Worm (Caenorhabditis elegans) whole organism, L2 larva: Measurements from ENCODE around the gene K09C6.10.

Experiments
- F13H6.1 ChIP-seq: sonication (generic microtip); optimal IDR thresholded peaks from 2 replicates; lab custom pipeline; 2016; ENCODE audit warnings: missing genetic modification characterization, missing compliant biosample characterization
- Y55F3AM.14 ChIP-seq: fragments of 200-800 bp; sonication (Bioruptor generic); optimal IDR thresholded peaks from 2 replicates; lab custom pipeline; 2018; ENCODE audit warnings: mild to moderate bottlenecking, missing genetic modification characterization, missing compliant biosample characterization
- ZK546.5 ChIP-seq: sonication (generic microtip); optimal IDR thresholded peaks from 2 replicates; lab custom pipeline; 2017; ENCODE audit warnings: missing biosample characterization, missing genetic modification characterization
- aly-2 ChIP-seq: fragments of 150-350 bp; optimal IDR thresholded peaks from 2 replicates; lab custom pipeline; 2014; ENCODE audit warnings: missing biosample characterization, missing genetic modification characterization
- ama-1 ChIP-seq: fragments of 150-350 bp; optimal IDR thresholded peaks from 2 replicates; lab custom pipeline; 2018; ENCODE audit warnings: inconsistent platforms
- ceh-16 ChIP-seq: fragments of 150-350 bp; optimal IDR thresholded peaks from 2 replicates; lab custom pipeline; 2014; ENCODE audit warnings: missing biosample characterization, missing genetic modification characterization
- crh-2 ChIP-seq: sonication (generic microtip); optimal IDR thresholded peaks from 2 replicates; lab custom pipeline; 2017; ENCODE audit warnings: missing biosample characterization, missing genetic modification characterization
- egl-27 ChIP-seq: sonication (generic microtip); optimal IDR thresholded peaks from 3 replicates; lab custom pipeline; 2017; ENCODE audit warnings: missing biosample characterization, missing genetic modification reagents, missing genetic modification characterization
- elt-1 ChIP-seq: fragments of 150-350 bp; optimal IDR thresholded peaks from 2 replicates; lab custom pipeline; 2014; ENCODE audit warnings: missing biosample characterization, missing genetic modification characterization
- elt-3 ChIP-seq: sonication (generic microtip); optimal IDR thresholded peaks from 2 replicates; lab custom pipeline; 2017; ENCODE audit warnings: missing biosample characterization, missing genetic modification characterization
- fos-1 ChIP-seq: fragments of 150-350 bp; optimal IDR thresholded peaks from 2 replicates; lab custom pipeline; 2014; ENCODE audit warnings: missing biosample characterization, missing genetic modification characterization
- lin-11 ChIP-seq: fragments of 150-350 bp; sonication (generic microtip); optimal IDR thresholded peaks from 2 replicates; lab custom pipeline; 2014; ENCODE audit warnings: missing biosample characterization, missing genetic modification characterization, inconsistent platforms, mixed read lengths
- lin-13 ChIP-seq: fragments of 150-350 bp; optimal IDR thresholded peaks from 2 replicates; lab custom pipeline; 2014; ENCODE audit warnings: missing biosample characterization, missing genetic modification reagents, missing genetic modification characterization
- lin-39 ChIP-seq: fragments of 150-350 bp; optimal IDR thresholded peaks from 2 replicates; lab custom pipeline; 2014; ENCODE audit warnings: missing biosample characterization, missing genetic modification reagents, missing genetic modification characterization
- lsy-2 ChIP-seq, 2 experiments: fragments of 150-350 bp in 1 of 2; sonication (generic microtip) in 1 of 2; optimal IDR thresholded peaks; 2 replicates each; lab custom pipeline; 2014 to 2017; ENCODE audit warnings: missing biosample characterization in 2 of 2, missing genetic modification characterization in 2 of 2
- mab-5 ChIP-seq: fragments of 150-350 bp; optimal IDR thresholded peaks from 2 replicates; lab custom pipeline; 2014; ENCODE audit warnings: missing biosample characterization, missing genetic modification characterization
- mdl-1 ChIP-seq, 2 experiments: fragments of 150-350 bp in 1 of 2; sonication (generic microtip) in 1 of 2; optimal IDR thresholded peaks; 2 replicates each; lab custom pipeline; 2017; ENCODE audit warnings: missing biosample characterization in 2 of 2, missing genetic modification characterization in 2 of 2
- nhr-10 ChIP-seq: sonication (generic microtip); optimal IDR thresholded peaks from 2 replicates; lab custom pipeline; 2017; ENCODE audit warnings: missing biosample characterization, missing genetic modification characterization
- nhr-12 ChIP-seq: fragments of 150-350 bp; optimal IDR thresholded peaks from 2 replicates; lab custom pipeline; 2014; ENCODE audit warnings: missing biosample characterization, missing genetic modification characterization
- nhr-129 ChIP-seq: fragments of 150-350 bp; optimal IDR thresholded peaks from 2 replicates; lab custom pipeline; 2014; ENCODE audit warnings: missing biosample characterization, missing genetic modification characterization
- nhr-21 ChIP-seq: fragments of 150-350 bp; optimal IDR thresholded peaks from 2 replicates; lab custom pipeline; 2014; ENCODE audit warnings: missing biosample characterization, missing genetic modification characterization
- nhr-23 ChIP-seq: fragments of 150-350 bp; optimal IDR thresholded peaks from 2 replicates; lab custom pipeline; 2014; ENCODE audit warnings: missing biosample characterization, missing genetic modification reagents, missing genetic modification characterization
- nhr-237 ChIP-seq: fragments of 150-350 bp; optimal IDR thresholded peaks from 2 replicates; lab custom pipeline; 2014; ENCODE audit warnings: missing biosample characterization, missing genetic modification characterization
- nhr-25 ChIP-seq: fragments of 150-350 bp; sonication (generic microtip); optimal IDR thresholded peaks from 3 replicates; lab custom pipeline; 2014; ENCODE audit warnings: missing biosample characterization, missing genetic modification characterization
- sem-4 ChIP-seq: fragments of 150-350 bp; optimal IDR thresholded peaks from 2 replicates; lab custom pipeline; 2014; ENCODE audit warnings: missing biosample characterization, missing genetic modification reagents, missing genetic modification characterization
- skn-1 ChIP-seq: sonication (generic microtip); optimal IDR thresholded peaks from 2 replicates; lab custom pipeline; 2017; ENCODE audit warnings: missing biosample characterization, missing genetic modification characterization
- sma-3 ChIP-seq: sonication (generic microtip); optimal IDR thresholded peaks from 2 replicates; lab custom pipeline; 2016; ENCODE audit warnings: missing genetic modification reagents, missing genetic modification characterization, missing compliant biosample characterization
- unc-55 ChIP-seq: fragments of 150-350 bp; sonication (generic microtip); optimal IDR thresholded peaks from 3 replicates; lab custom pipeline; 2014; ENCODE audit warnings: missing biosample characterization, missing genetic modification reagents, missing genetic modification characterization
- zag-1 ChIP-seq: fragments of 150-350 bp; optimal IDR thresholded peaks from 2 replicates; lab custom pipeline; 2014; ENCODE audit warnings: missing biosample characterization, missing genetic modification characterization
- ztf-11 ChIP-seq: sonication (generic microtip); optimal IDR thresholded peaks from 2 replicates; lab custom pipeline; 2017; ENCODE audit warnings: missing biosample characterization, missing genetic modification characterization
- ztf-4 ChIP-seq: fragments of 150-350 bp; optimal IDR thresholded peaks from 2 replicates; lab custom pipeline; 2014; ENCODE audit warnings: missing biosample characterization, missing genetic modification characterization

The K09C6.10 gene

DNA sequence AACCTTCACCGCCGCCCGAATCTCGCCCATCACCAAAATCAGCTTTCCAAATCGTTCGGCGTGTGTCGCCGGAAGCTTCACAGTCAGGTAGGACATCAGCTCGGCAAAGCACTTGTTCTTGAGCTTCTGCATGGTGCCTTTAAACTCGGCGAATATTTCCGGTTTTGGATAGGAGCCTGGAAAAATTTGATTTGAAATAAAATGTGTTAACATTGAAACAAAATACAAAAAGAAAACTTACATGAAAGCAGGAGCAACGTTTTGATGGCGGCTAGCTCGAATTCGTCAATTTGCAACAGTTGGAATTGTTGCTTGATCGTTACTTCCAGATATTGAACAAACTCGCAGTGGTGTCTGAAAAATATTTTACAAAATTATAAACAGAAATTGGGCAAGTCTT is 36.5 kb upstream of the K09C6.10 start:
- TF ChIP-seq nhr-21 (tag; lab: Kevin White, UChicago) (no peak), ztf-11 (tag; lab: Kevin White, UChicago) (no peak), nhr-237 (tag; lab: Kevin White, UChicago) (no peak)
- TF ChIP-seq, all 48 proteins: peak for 0

DNA sequence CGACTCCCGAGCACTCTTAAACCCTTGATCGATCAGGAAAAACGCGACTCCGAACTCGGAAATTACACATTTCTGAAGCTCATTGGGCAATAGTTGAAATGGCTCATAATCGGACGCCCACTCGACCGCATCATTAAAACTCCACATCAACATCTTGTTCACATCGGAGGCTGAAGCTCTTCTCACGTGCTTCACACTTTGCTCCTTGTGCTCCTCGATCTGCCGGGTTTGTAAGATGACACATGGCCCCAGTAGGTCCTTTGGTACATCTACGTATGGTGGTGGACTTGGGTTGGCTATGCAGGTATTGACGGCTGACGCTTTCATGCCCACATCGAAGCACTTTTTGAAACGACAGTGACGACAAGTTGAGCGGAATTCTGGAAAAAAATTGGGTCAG is 35.7 kb upstream of the K09C6.10 start:
- no peak for TF ChIP-seq egl-27
- TF ChIP-seq Y55F3AM.14, result no peak
- no peak for TF ChIP-seq lsy-2 (tag; optimal IDR thresholded peaks at IDR 0.05; lab: Kevin White, UChicago)

DNA sequence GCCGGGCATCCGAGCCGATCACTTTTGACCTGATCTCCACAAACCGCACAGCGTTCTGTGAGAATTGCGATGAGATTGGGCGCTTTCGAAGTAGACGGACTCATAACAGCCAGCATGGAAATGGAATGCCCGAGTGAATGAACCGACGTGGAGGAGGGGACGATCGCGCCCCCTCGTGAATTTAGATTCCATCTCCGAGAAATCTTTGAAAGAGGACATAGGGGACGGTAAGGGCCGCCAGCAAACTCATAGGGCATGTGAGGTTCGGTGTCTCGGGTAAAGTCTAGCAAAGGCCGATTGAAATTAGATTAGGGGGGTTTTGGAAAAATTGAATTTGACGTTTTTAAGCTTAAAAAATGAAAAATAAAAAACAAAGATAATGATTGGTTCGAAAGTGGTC is 34.7 kb upstream of the K09C6.10 start, which contains the start of gene nhr-270:
nhr-270 (minus strand) TSS at position 257 of the 400 bp plus-strand sequence.
- TF ChIP-seq Y55F3AM.14, result no peak
- TF ChIP-seq ztf-4 (tag; lab: Kevin White, UChicago), result no peak
- no peak for TF ChIP-seq lin-13
- no peak for TF ChIP-seq nhr-10 (tag; lab: Kevin White, UChicago)
- no peak for TF ChIP-seq nhr-23 (tag; lab: Kevin White, UChicago)
- TF ChIP-seq ama-1 (lab: Kevin White, UChicago), result no peak
- TF ChIP-seq ztf-11 (tag; lab: Kevin White, UChicago), result no peak

DNA sequence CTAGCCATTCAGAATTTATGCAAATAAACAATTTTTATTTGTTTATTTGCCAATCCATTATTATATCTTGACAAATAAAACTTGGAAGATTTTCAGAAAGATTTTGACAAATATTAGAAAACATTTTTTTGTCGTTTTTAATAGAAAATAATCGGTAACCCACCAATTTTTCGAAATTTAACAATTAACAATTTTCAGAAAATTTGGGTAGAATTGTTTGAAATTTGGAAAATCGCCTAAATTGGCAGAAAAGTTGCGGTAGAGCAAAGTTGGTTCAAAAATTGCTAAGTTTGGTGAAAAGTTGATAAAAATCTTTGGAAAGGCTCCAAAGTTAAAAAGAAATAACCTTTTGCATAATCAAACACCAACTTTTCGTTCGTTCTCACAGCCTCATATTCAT is 31.0 kb upstream of the K09C6.10 start:
- TF ChIP-seq ztf-4 (tag; lab: Kevin White, UChicago) (no peak), elt-1 (tag; lab: Kevin White, UChicago) (no peak), sem-4 (tag; lab: Kevin White, UChicago) (no peak), lin-11 (tag; lab: Kevin White, UChicago) (no peak), nhr-129 (no peak)

DNA sequence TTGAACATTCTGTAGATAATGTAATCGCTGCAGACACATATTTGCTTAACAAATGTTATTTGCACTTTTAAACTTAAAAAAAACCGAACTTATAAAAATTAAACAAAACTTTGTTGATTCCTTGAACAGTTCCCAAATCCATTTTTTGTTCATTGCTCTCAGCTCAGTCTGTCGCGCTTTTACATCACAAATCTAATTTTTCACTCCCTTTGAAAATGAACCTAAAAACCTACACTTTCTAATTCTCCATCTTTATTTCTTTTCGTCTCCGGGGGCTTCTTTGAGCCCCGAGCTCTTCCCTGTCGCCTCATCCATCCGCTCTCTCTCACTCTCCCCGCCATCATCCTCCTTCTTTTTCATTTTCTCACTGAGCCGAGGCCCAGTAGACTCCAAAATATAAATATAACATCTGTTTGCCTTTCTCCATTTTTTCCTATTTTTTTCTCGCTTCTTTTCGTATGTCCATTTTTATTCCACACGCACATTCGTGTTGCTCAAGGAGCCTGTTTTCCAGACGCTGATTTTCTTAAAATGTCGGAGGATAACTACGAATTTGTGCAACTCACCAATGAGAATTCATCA is 28.8 kb upstream of the K09C6.10 start, which contains the start of gene R13D11.4:
R13D11.4 (plus strand) TSS at position 532 of the 582 bp plus-strand sequence.
- TF ChIP-seq unc-55, result peak; percentile 23
- TF ChIP-seq skn-1, result no peak
- peak; percentile 11 for TF ChIP-seq F13H6.1 (tag; lab: Kevin White, UChicago)
- no peak for TF ChIP-seq fos-1 (tag; lab: Kevin White, UChicago)
- TF ChIP-seq ZK546.5 (tag; lab: Kevin White, UChicago), result no peak

DNA sequence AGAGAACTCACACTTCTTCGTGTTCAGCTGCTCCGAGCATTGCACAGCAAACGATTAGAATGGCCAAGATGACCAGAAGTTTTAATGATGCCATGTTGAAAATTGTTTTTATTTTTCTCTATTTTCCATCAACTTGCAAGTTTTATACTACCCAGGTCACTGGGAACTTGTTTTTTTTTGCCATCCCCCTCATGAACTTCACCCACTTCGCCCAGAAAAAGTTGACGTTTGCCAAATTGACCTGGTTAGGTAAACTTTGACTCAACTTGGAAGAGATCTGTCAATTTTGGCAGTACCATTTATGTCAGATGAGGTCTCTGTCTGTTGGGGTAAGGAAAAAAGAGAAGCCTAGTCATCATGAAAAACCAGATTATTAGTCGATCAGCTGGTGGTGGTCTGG is 26.1 kb upstream of the K09C6.10 start, which contains the start of gene R13D11.10:
R13D11.10 (minus strand) TSS at position 101 of the 400 bp plus-strand sequence.
- TF ChIP-seq nhr-25 (tag; lab: Kevin White, UChicago), result no peak
- no peak for TF ChIP-seq nhr-12 (tag; lab: Kevin White, UChicago)
- no peak for TF ChIP-seq ZK546.5 (tag; lab: Kevin White, UChicago)
- TF ChIP-seq ceh-16 (tag; lab: Kevin White, UChicago), result no peak
- TF ChIP-seq lin-39 (tag; lab: Kevin White, UChicago), result no peak
- no peak for TF ChIP-seq ztf-11 (tag; lab: Kevin White, UChicago)
- TF ChIP-seq, all 48 proteins: peak for 0

DNA sequence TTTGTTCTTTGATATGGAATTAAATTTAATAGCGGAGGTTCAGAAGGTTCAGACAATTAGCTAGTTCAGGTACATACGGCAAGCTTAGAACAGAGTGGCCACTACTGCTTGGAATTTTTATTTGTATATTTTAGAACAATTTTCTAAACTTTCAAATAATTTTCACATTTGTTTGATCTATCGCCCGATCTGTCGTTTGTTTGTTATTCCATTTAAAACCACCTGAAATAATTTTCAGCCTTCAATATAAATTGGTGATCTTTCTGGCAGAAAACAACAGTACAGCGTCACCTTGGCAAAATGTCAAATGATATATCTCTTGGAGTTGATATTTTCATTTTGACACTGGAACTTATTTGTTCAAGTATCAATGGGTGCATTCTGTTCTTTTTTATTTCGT is 24.5 kb upstream of the K09C6.10 start, which contains the start of gene R13D11.3:
R13D11.3 (plus strand) TSS at position 301 of the 400 bp plus-strand sequence.
- TF ChIP-seq crh-2 (tag; lab: Kevin White, UChicago), result no peak
- TF ChIP-seq elt-3 (tag; lab: Kevin White, UChicago), result no peak
- no peak for TF ChIP-seq mab-5 (tag; lab: Kevin White, UChicago)
- no peak for TF ChIP-seq nhr-25 (tag; lab: Kevin White, UChicago)
- TF ChIP-seq zag-1 (tag; lab: Kevin White, UChicago), result no peak
- TF ChIP-seq, all 48 proteins: peak for 0

DNA sequence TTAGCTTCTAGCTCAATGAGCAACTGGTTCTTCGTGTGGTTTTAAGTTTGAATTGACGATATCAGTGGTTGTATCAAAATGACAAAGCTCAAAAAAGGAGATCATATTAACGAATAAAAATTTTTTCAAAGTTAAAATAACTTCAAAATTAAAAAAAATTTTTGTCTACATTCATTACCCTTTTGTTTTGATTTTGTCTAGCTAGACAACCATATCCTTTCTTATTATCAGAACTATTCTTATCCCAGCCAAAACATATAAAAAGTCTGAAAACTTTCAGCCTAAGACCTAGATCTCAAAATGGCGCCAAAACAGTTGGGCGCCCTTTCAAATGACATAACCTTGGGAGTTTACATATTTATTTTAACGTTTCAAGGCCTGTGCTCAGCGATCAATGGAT is 22.0 kb upstream of the K09C6.10 start, which contains the start of gene R13D11.1:
R13D11.1 (plus strand) TSS at position 301 of the 400 bp plus-strand sequence.
- no peak for TF ChIP-seq mdl-1 (tag; optimal IDR thresholded peaks at IDR 0.05; lab: Kevin White, UChicago)
- TF ChIP-seq egl-27, result no peak
- TF ChIP-seq lin-13, result no peak
- no peak for TF ChIP-seq ztf-11 (tag; lab: Kevin White, UChicago)
- no peak for TF ChIP-seq aly-2 (tag; lab: Kevin White, UChicago)
- TF ChIP-seq sma-3 (GFP tag; lab: Kevin White, UChicago), result no peak
